Worm (Caenorhabditis elegans): ENCODE measurements around the gene twk-14.
"Not testable (repeated sequence)": the region's sequence is repeated elsewhere in the genome, so short reads cannot be mapped to it uniquely, and the experiment has no call there.

- not testable (repeated sequence) for TF ChIP-seq nhr-23 (tag; optimal IDR thresholded peaks at IDR 0.05); nhr-237 (tag; optimal IDR thresholded peaks at IDR 0.05); egl-5 (tag; optimal IDR thresholded peaks at IDR 0.05); ama-1 (optimal IDR thresholded peaks at IDR 0.05); mdl-1 (tag; optimal IDR thresholded peaks at IDR 0.05)
Observed at ce11 chrV:12374252-12374651, 21.3 kb downstream of the twk-14 start, which contains the start of gene F23H12.10.

Data from whole organism, L3 larva.